Fruit fly (Drosophila melanogaster): Measurements from ENCODE around the gene Ssdp.
A peak's percentile ranks its signal among the peaks of the same experiment; 100 is the strongest.

Ssdp gene

DNA sequence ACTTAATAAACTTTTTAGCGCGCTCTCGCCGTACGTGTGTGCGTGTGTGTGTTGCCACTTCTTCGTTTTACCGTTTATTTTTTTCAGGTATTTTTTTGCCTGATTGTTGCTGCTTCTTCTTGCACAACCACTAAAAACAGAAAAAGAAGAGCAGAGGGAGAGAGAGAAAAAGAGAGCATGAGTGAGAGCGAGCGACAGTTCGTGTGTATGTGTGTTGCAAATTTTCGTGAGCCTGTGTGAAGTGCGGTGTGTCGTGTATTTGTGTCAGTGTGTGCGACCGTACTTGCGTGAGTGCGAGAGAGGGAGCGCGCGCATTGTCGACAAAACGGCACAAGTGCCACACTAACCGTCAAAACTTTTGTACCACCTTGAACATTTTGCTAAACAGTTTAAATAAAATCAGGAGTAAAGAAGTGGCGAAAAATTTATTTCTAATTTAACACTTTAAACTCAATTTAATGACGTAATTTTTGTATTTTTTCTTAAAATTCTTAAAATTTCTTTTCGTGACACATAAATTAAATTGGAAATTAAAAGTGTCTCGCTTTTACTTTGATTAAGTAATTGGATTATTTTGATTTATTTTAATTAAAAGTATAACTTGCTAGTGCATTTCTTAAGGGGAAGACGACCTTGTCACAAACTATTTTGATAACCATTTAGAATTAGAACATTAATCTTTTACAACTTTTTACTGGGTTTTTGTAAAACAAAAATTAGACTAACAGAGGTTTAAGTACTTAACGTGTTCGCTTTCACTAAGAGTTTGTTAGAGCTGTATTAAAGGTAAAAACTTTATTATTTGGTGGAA, 2.2 kb downstream of the Ssdp start:
- TF ChIP-seq CG32121 (GFP tag; IDR thresholded peaks at IDR 0.05) (no peak), Ets98B (GFP tag; IDR thresholded peaks at IDR 0.05) (no peak), gl (tag; optimal IDR thresholded peaks at IDR 0.05) (peak; percentile 97), rn (GFP tag; IDR thresholded peaks at IDR 0.05) (no peak), Pif1B (GFP tag; optimal IDR thresholded peaks at IDR 0.05) (peak; percentile 86), CG9948 (tag; optimal IDR thresholded peaks at IDR 0.05) (peak; percentile 42), CG15710 (tag; optimal IDR thresholded peaks at IDR 0.05) (peak; percentile 72), CG17806 (tag; optimal IDR thresholded peaks at IDR 0.05) (peak; percentile 70), D1 (tag; optimal IDR thresholded peaks at IDR 0.05) (peak; percentile 68), fd96Ca (GFP tag; IDR thresholded peaks at IDR 0.05) (no peak), CG4496 (GFP tag; IDR thresholded peaks at IDR 0.05) (no peak), CG8159 (tag; optimal IDR thresholded peaks at IDR 0.05) (peak; percentile 60), Snoo (tag; optimal IDR thresholded peaks at IDR 0.05) (peak; percentile 41), CG12605 (GFP tag; IDR thresholded peaks at IDR 0.05) (no peak), CG13204 (GFP tag; optimal IDR thresholded peaks at IDR 0.05) (peak; percentile 95), CG10348 (GFP tag; IDR thresholded peaks at IDR 0.05) (no peak), EcR (GFP tag; optimal IDR thresholded peaks at IDR 0.05) (peak; percentile 72), Pif1A (GFP tag; optimal IDR thresholded peaks at IDR 0.05) (peak; percentile 90), CG34367 (tag; optimal IDR thresholded peaks at IDR 0.05) (peak; percentile 82), CG8301 (tag; optimal IDR thresholded peaks at IDR 0.05) (peak; percentile 71), CG14655 (GFP tag; optimal IDR thresholded peaks at IDR 0.05) (peak; percentile 73)

dm6 chr3R:18196622-18196990, 2.8 kb downstream of the Ssdp start:
- TF ChIP-seq Pif1A (GFP tag; optimal IDR thresholded peaks at IDR 0.05) (no peak), CG17806 (tag; optimal IDR thresholded peaks at IDR 0.05) (no peak), Pif1B (GFP tag; optimal IDR thresholded peaks at IDR 0.05) (no peak), CG10348 (GFP tag; IDR thresholded peaks at IDR 0.05) (no peak), CG32121 (GFP tag; IDR thresholded peaks at IDR 0.05) (no peak), CG9948 (tag; optimal IDR thresholded peaks at IDR 0.05) (no peak), D1 (tag; optimal IDR thresholded peaks at IDR 0.05) (no peak), CG15710 (tag; optimal IDR thresholded peaks at IDR 0.05) (no peak), CG34367 (tag; optimal IDR thresholded peaks at IDR 0.05) (no peak), CG14655 (GFP tag; optimal IDR thresholded peaks at IDR 0.05) (no peak), CG13204 (GFP tag; optimal IDR thresholded peaks at IDR 0.05) (no peak)

dm6 chr3R:18195295-18195694, 4.1 kb downstream of the Ssdp start:
- TF ChIP-seq CG15710 (tag; optimal IDR thresholded peaks at IDR 0.05) (no peak), gl (tag; optimal IDR thresholded peaks at IDR 0.05) (no peak), EcR (GFP tag; optimal IDR thresholded peaks at IDR 0.05) (no peak), fd96Ca (GFP tag; IDR thresholded peaks at IDR 0.05) (no peak), CG4496 (GFP tag; IDR thresholded peaks at IDR 0.05) (no peak), D1 (tag; optimal IDR thresholded peaks at IDR 0.05) (no peak), rn (GFP tag; IDR thresholded peaks at IDR 0.05) (no peak)

DNA sequence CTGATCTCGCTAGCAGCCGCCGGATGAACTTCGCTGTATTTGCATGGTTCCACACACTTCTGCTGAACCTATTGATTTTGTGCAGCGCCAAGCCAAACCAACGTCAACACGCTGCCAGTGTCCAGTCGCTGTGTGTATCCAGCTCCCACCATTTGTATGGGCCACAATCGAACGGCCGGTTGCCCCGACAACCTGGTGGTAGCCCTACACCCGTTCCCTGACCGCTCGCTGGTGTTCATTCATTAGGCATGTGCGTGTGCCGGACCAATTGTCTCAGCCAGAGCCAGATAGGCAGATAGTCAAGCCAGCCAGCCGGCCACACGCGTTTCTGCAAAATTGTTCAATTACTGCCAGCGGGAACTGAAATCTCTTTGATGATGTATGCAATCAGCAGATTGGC, 7.5 kb downstream of the Ssdp start, which contains the start of gene CG14313:
TSS of gene CG14313 (minus strand) at position 101 of the 400 bp plus-strand sequence.
- TF ChIP-seq CG13204 (GFP tag; optimal IDR thresholded peaks at IDR 0.05) (no peak), CG9948 (tag; optimal IDR thresholded peaks at IDR 0.05) (no peak), rn (GFP tag; IDR thresholded peaks at IDR 0.05) (no peak), CG8159 (tag; optimal IDR thresholded peaks at IDR 0.05) (no peak), Ets98B (GFP tag; IDR thresholded peaks at IDR 0.05) (no peak), CG32121 (GFP tag; IDR thresholded peaks at IDR 0.05) (no peak), Pif1A (GFP tag; optimal IDR thresholded peaks at IDR 0.05) (no peak), fd96Ca (GFP tag; IDR thresholded peaks at IDR 0.05) (no peak), D1 (tag; optimal IDR thresholded peaks at IDR 0.05) (no peak), CG14655 (GFP tag; optimal IDR thresholded peaks at IDR 0.05) (no peak), CG8301 (tag; optimal IDR thresholded peaks at IDR 0.05) (no peak), CG34367 (tag; optimal IDR thresholded peaks at IDR 0.05) (no peak), CG10348 (GFP tag; IDR thresholded peaks at IDR 0.05) (no peak), EcR (GFP tag; optimal IDR thresholded peaks at IDR 0.05) (no peak), CG17806 (tag; optimal IDR thresholded peaks at IDR 0.05) (no peak), CG4496 (GFP tag; IDR thresholded peaks at IDR 0.05) (no peak), Snoo (tag; optimal IDR thresholded peaks at IDR 0.05) (no peak), Pif1B (GFP tag; optimal IDR thresholded peaks at IDR 0.05) (no peak)

- peak; percentile 63 for TF ChIP-seq rn (GFP tag; IDR thresholded peaks at IDR 0.05)
- peak; percentile 14 for TF ChIP-seq gl (tag; optimal IDR thresholded peaks at IDR 0.05)
- TF ChIP-seq CG8301 (tag; optimal IDR thresholded peaks at IDR 0.05) = peak; percentile 79
- peak; percentile 84 for TF ChIP-seq CG8159 (tag; optimal IDR thresholded peaks at IDR 0.05)
- TF ChIP-seq Snoo (tag; optimal IDR thresholded peaks at IDR 0.05) = peak; percentile 85
- no peak for TF ChIP-seq EcR (GFP tag; optimal IDR thresholded peaks at IDR 0.05)
- TF ChIP-seq CG32121 (GFP tag; IDR thresholded peaks at IDR 0.05) = peak; percentile 71
- peak; percentile 61 for TF ChIP-seq CG12605 (GFP tag; IDR thresholded peaks at IDR 0.05)
- TF ChIP-seq Pif1A (GFP tag; optimal IDR thresholded peaks at IDR 0.05) = no peak
- TF ChIP-seq CG15710 (tag; optimal IDR thresholded peaks at IDR 0.05) = peak; percentile 85
- TF ChIP-seq CG4496 (GFP tag; IDR thresholded peaks at IDR 0.05) = peak; percentile 82
- TF ChIP-seq CG14655 (GFP tag; optimal IDR thresholded peaks at IDR 0.05) = no peak
- TF ChIP-seq CG13204 (GFP tag; optimal IDR thresholded peaks at IDR 0.05) = no peak
- TF ChIP-seq fd96Ca (GFP tag; IDR thresholded peaks at IDR 0.05) = peak; percentile 77; the same call in 2 of the 3 replicates
- no peak for TF ChIP-seq D1 (tag; optimal IDR thresholded peaks at IDR 0.05)
- TF ChIP-seq CG17806 (tag; optimal IDR thresholded peaks at IDR 0.05) = peak; percentile 84
- TF ChIP-seq CG34367 (tag; optimal IDR thresholded peaks at IDR 0.05) = peak; percentile 62
- peak; percentile 32 for TF ChIP-seq Pif1B (GFP tag; optimal IDR thresholded peaks at IDR 0.05)
- peak; percentile 82 for TF ChIP-seq Ets98B (GFP tag; IDR thresholded peaks at IDR 0.05)
- peak; percentile 69; the same call in 1 of the 2 replicates for TF ChIP-seq CG10348 (GFP tag; IDR thresholded peaks at IDR 0.05)
- peak; percentile 84 for TF ChIP-seq CG9948 (tag; optimal IDR thresholded peaks at IDR 0.05)
These were observed 10.7 kb downstream of the Ssdp start, which contains the start of the genes CG12321 and MED17 for dm6 chr3R:18188702-18189125. TSS of gene CG12321 (minus strand) at chr3R:18188707. TSS of gene MED17 (plus strand) at chr3R:18189072.
